Fruit fly (Drosophila melanogaster) whole organism, adult: ENCODE data around the gene dati.

Experiments used
- CG11617 ChIP-seq: fragments of 200-800 bp; sonication (Bioruptor generic); optimal IDR thresholded peaks from 2 replicates; lab custom pipeline; 2017; ENCODE audit warnings: mild to moderate bottlenecking, missing biosample characterization, missing genetic modification reagents, missing genetic modification characterization
- CG12768 ChIP-seq: fragments of 200-800 bp; sonication (Bioruptor generic); optimal IDR thresholded peaks from 2 replicates; lab custom pipeline; 2017; ENCODE audit warnings: missing biosample characterization, missing genetic modification characterization, mild to moderate bottlenecking, moderate library complexity, missing genetic modification reagents
- CG14711 ChIP-seq: fragments of 200-800 bp; sonication (Bioruptor generic); optimal IDR thresholded peaks from 2 replicates; lab custom pipeline; 2018; ENCODE audit warnings: missing biosample characterization, mild to moderate bottlenecking, missing genetic modification characterization, moderate library complexity
- CG7045 ChIP-seq: fragments of 200-800 bp; sonication (Bioruptor generic); optimal IDR thresholded peaks from 2 replicates; lab custom pipeline; 2017; ENCODE audit warnings: missing biosample characterization, mild to moderate bottlenecking, missing genetic modification characterization
- kay ChIP-seq: fragments of 200-800 bp; sonication (Bioruptor generic); peaks from one replicate; lab custom pipeline; 2016; ENCODE audit warnings: missing biosample characterization, missing genetic modification characterization, borderline replicate concordance

DNA sequence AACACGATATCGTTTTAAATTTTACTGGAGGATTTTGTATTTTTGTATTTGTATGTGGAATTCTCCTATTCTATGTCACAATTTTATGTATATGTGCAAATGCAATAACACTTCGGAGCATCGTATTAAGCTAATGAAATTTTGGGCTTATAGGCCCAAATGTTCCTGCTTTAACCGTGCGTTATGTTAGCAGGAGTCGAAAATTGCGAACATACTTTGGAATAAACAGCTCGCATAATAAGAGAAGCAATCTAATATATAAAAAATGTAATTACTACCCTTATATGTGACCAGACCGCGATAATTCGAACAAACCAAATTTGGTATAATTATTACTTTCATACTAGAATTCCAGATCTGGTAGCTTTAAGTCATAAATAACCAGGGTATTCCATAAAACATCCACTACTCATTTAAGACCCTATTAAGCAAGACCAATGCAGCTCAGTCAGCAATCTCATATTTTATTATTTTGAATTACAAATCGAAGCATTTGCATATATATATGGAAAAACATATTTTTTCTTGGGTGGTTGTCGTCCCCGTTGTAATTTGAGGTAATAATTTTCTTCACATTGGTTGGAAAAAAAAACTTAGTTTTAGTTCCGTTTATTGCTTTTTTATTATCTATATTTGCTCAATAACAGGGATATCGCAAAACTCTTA lies 48.3 kb upstream of the dati start, which contains the start of gene lgs:
- TF ChIP-seq CG12768 (GFP tag; lab: Kevin White, UChicago) (no peak), CG11617 (GFP tag; lab: Kevin White, UChicago) (no peak), CG14711 (tag; lab: Kevin White, UChicago) (no peak), kay (no peak), CG7045 (GFP tag; lab: Kevin White, UChicago) (no peak)
